Fruit fly (Drosophila melanogaster) whole organism, embryonic: ENCODE data around the gene Doc1.

ENCODE experiments used
- Aef1 ChIP-seq: fragments of 200-800 bp; sonication (Bioruptor generic); IDR thresholded peaks from 3 replicates; pipeline ENCODE4 v1.3.6; 2022; ENCODE audit warnings: missing biosample characterization, missing genetic modification characterization
- Asciz ChIP-seq: fragments of 200-800 bp; sonication (Bioruptor generic); optimal IDR thresholded peaks from 2 replicates; lab custom pipeline; 2017; ENCODE audit warnings: missing biosample characterization, mild to moderate bottlenecking, missing genetic modification characterization, missing genetic modification reagents
- Atf3 ChIP-seq: fragments of 200-800 bp; sonication (Bioruptor generic); optimal IDR thresholded peaks from 3 replicates; lab custom pipeline; 2016; ENCODE audit warnings: missing biosample characterization, missing genetic modification characterization
- CG10209 ChIP-seq: fragments of 200-800 bp; sonication (Bioruptor generic); optimal IDR thresholded peaks from 3 replicates; lab custom pipeline; 2017; ENCODE audit warnings: missing biosample characterization, mild to moderate bottlenecking, missing genetic modification characterization, missing genetic modification reagents
- CG10366 ChIP-seq: fragments of 200-800 bp; sonication (Bioruptor generic); IDR thresholded peaks from 2 replicates; pipeline ENCODE4 v1.3.6; 2022; ENCODE audit warnings: missing biosample characterization, missing genetic modification characterization
- CG11085 ChIP-seq: fragments of 200-800 bp; sonication (Bioruptor generic); IDR thresholded peaks from 2 replicates; pipeline ENCODE4 v1.3.6; 2022; ENCODE audit warnings: missing biosample characterization, missing genetic modification characterization
- CG12299 ChIP-seq: fragments of 200-800 bp; sonication (Bioruptor generic); optimal IDR thresholded peaks from 2 replicates; lab custom pipeline; 2018; ENCODE audit warnings: missing biosample characterization, mild to moderate bottlenecking, missing genetic modification characterization
- CG12391 ChIP-seq: fragments of 200-800 bp; sonication (Bioruptor generic); optimal IDR thresholded peaks from 3 replicates; lab custom pipeline; 2018; ENCODE audit warnings: missing biosample characterization, mild to moderate bottlenecking, missing genetic modification characterization, moderate library complexity
- CG14860 ChIP-seq: fragments of 200-800 bp; sonication (Bioruptor generic); IDR thresholded peaks from 3 replicates; pipeline ENCODE4 v1.3.6; 2022; ENCODE audit warnings: missing biosample characterization, missing genetic modification characterization; ENCODE audit not compliant: partially characterized antibody
- CG16779 ChIP-seq: fragments of 200-800 bp; sonication (Bioruptor generic); IDR thresholded peaks from 2 replicates; pipeline ENCODE4 v1.3.6; 2022; ENCODE audit warnings: missing biosample characterization, missing genetic modification characterization
- CG16813 ChIP-seq: fragments of 200-800 bp; sonication (Bioruptor generic); IDR thresholded peaks from 3 replicates; pipeline ENCODE4 v1.3.6; 2022; ENCODE audit warnings: missing biosample characterization, missing genetic modification characterization; ENCODE audit not compliant: partially characterized antibody
- CG16863 ChIP-seq: fragments of 200-800 bp; sonication (Bioruptor generic); optimal IDR thresholded peaks from 3 replicates; lab custom pipeline; 2016; ENCODE audit warnings: missing biosample characterization, missing genetic modification characterization
- CG1792 ChIP-seq: fragments of 200-800 bp; sonication (Bioruptor generic); optimal IDR thresholded peaks from 2 replicates; lab custom pipeline; 2016; ENCODE audit warnings: missing biosample characterization, missing genetic modification characterization
- CG2678 ChIP-seq: fragments of 200-800 bp; sonication (Bioruptor generic); optimal IDR thresholded peaks from 3 replicates; lab custom pipeline; 2019; ENCODE audit warnings: missing biosample characterization, mild to moderate bottlenecking, missing genetic modification characterization, moderate library complexity
- CG3065 ChIP-seq: fragments of 200-800 bp; sonication (Bioruptor generic); optimal IDR thresholded peaks from 2 replicates; lab custom pipeline; 2016; ENCODE audit warnings: missing biosample characterization, missing genetic modification characterization
- CG32532 ChIP-seq: fragments of 200-800 bp; sonication (Bioruptor generic); IDR thresholded peaks from 2 replicates; pipeline ENCODE4 v1.3.6; 2022; ENCODE audit warnings: missing biosample characterization, missing genetic modification characterization
- CG34224 ChIP-seq: fragments of 200-800 bp; sonication (Bioruptor generic); IDR thresholded peaks from 3 replicates; pipeline ENCODE4 v1.3.6; 2022; ENCODE audit warnings: missing biosample characterization, missing genetic modification characterization; ENCODE audit not compliant: partially characterized antibody
- CG4424 ChIP-seq: fragments of 200-800 bp; sonication (Bioruptor generic); optimal IDR thresholded peaks from 3 replicates; lab custom pipeline; 2016; ENCODE audit warnings: missing biosample characterization, missing genetic modification characterization
- CG5953 ChIP-seq: fragments of 200-800 bp; sonication (Bioruptor generic); IDR thresholded peaks from 2 replicates; pipeline ENCODE4 v1.3.6; 2022; ENCODE audit warnings: missing biosample characterization, missing genetic modification characterization
- CG8290 ChIP-seq, 3 experiments: fragments of 200-800 bp; sonication (Bioruptor generic); optimal IDR thresholded peaks; 2 replicates each; lab custom pipeline; 2016 to 2019; ENCODE audit warnings: missing biosample characterization in 3 of 3, missing genetic modification characterization in 3 of 3, mild to moderate bottlenecking in 2 of 3, moderate library complexity in 1 of 3
- CG9932 ChIP-seq: fragments of 200-800 bp; sonication (Bioruptor generic); IDR thresholded peaks from 2 replicates; pipeline ENCODE4 v1.3.6; 2022; ENCODE audit warnings: missing biosample characterization, missing genetic modification characterization
- CTCF ChIP-seq: fragments of 200-800 bp; sonication (Bioruptor generic); optimal IDR thresholded peaks from 2 replicates; lab custom pipeline; 2017; ENCODE audit warnings: missing biosample characterization, mild to moderate bottlenecking, missing genetic modification characterization, moderate library complexity
- Chrac-16 ChIP-seq: fragments of 200-800 bp; sonication (Bioruptor generic); optimal IDR thresholded peaks from 3 replicates; lab custom pipeline; 2016; ENCODE audit warnings: missing biosample characterization, missing genetic modification characterization
- D ChIP-seq, 2 experiments: fragments of 200-800 bp in 1 of 2; fragments of >200 bp in 1 of 2; sonication (Bioruptor generic) in 1 of 2; optimal IDR thresholded peaks; 2 replicates in 1 of 2; 3 replicates in 1 of 2; lab custom pipeline; 2017; ENCODE audit warnings: mild to moderate bottlenecking in 1 of 2, missing biosample characterization in 1 of 2, missing genetic modification characterization in 1 of 2, missing genetic modification reagents in 1 of 2
- D19B ChIP-seq: fragments of 200-800 bp; sonication (Bioruptor generic); optimal IDR thresholded peaks from 2 replicates; lab custom pipeline; 2017; ENCODE audit warnings: missing biosample characterization, mild to moderate bottlenecking, missing genetic modification characterization
- Fer1 ChIP-seq: fragments of 200-800 bp; sonication (Bioruptor generic); optimal IDR thresholded peaks from 2 replicates; lab custom pipeline; 2017; ENCODE audit warnings: missing biosample characterization, mild to moderate bottlenecking, missing genetic modification characterization
- Gsc ChIP-seq: fragments of 200-800 bp; sonication (Bioruptor generic); IDR thresholded peaks from 2 replicates; pipeline ENCODE4 v1.3.6; 2022; ENCODE audit warnings: missing biosample characterization, missing genetic modification characterization
- HLH4C ChIP-seq: fragments of 200-800 bp; sonication (Bioruptor generic); IDR thresholded peaks from 3 replicates; pipeline ENCODE4 v1.3.6; 2022; ENCODE audit warnings: missing biosample characterization, missing genetic modification characterization; ENCODE audit not compliant: partially characterized antibody
- MESR4 ChIP-seq: fragments of 200-800 bp; sonication (Bioruptor generic); optimal IDR thresholded peaks from 2 replicates; lab custom pipeline; 2018; ENCODE audit warnings: missing biosample characterization, mild to moderate bottlenecking, missing genetic modification characterization, moderate library complexity
- Max ChIP-seq: fragments of 200-800 bp; sonication (Bioruptor generic); optimal IDR thresholded peaks from 2 replicates; lab custom pipeline; 2016; ENCODE audit warnings: missing biosample characterization, mild to moderate bottlenecking, missing genetic modification characterization
- Nf-YA ChIP-seq: fragments of 200-800 bp; sonication (Bioruptor generic); IDR thresholded peaks from 2 replicates; pipeline ENCODE4 v1.3.6; 2022; ENCODE audit warnings: missing biosample characterization, missing genetic modification characterization
- Sox100B ChIP-seq: fragments of 200-800 bp; sonication (Bioruptor generic); optimal IDR thresholded peaks from 3 replicates; lab custom pipeline; 2018; ENCODE audit warnings: missing biosample characterization, mild to moderate bottlenecking, missing genetic modification characterization
- Sry-δ ChIP-seq: fragments of 200-800 bp; sonication (Bioruptor generic); optimal IDR thresholded peaks from 2 replicates; lab custom pipeline; 2016; ENCODE audit warnings: missing biosample characterization, missing genetic modification characterization
- Tbp ChIP-seq: fragments of >200 bp; optimal IDR thresholded peaks from 2 replicates; lab custom pipeline; 2018; ENCODE audit warnings: missing biosample characterization, missing genetic modification characterization
- aop ChIP-seq: fragments of 200-800 bp; sonication (Bioruptor generic); IDR thresholded peaks from 2 replicates; pipeline ENCODE4 v1.3.6; 2022; ENCODE audit warnings: missing biosample characterization, missing genetic modification characterization
- chinmo ChIP-seq: fragments of 200-800 bp; sonication (Bioruptor generic); IDR thresholded peaks from 4 replicates; pipeline ENCODE4 v1.3.6; 2022; ENCODE audit warnings: missing biosample characterization, missing genetic modification characterization; ENCODE audit not compliant: partially characterized antibody
- croc ChIP-seq: fragments of 200-800 bp; sonication (Bioruptor generic); conservative IDR thresholded peaks from 3 replicates; pipeline ENCODE4 v1.3.6; 2022; ENCODE audit warnings: missing biosample characterization, missing genetic modification characterization
- da ChIP-seq: fragments of 200-800 bp; sonication (Bioruptor generic); optimal IDR thresholded peaks from 2 replicates; lab custom pipeline; 2016; ENCODE audit warnings: missing biosample characterization, missing genetic modification characterization
- gsb-n ChIP-seq: fragments of 200-800 bp; sonication (Bioruptor generic); optimal IDR thresholded peaks from 3 replicates; lab custom pipeline; 2018; ENCODE audit warnings: missing biosample characterization, mild to moderate bottlenecking, missing genetic modification characterization
- ham ChIP-seq: fragments of 200-800 bp; sonication (Bioruptor generic); IDR thresholded peaks from 2 replicates; pipeline ENCODE4 v1.3.6; 2022; ENCODE audit warnings: missing biosample characterization, missing genetic modification characterization
- hth ChIP-seq: fragments of >200 bp; optimal IDR thresholded peaks from 2 replicates; lab custom pipeline; 2017; ENCODE audit warnings: inconsistent platforms
- kah ChIP-seq: fragments of 200-800 bp; sonication (Bioruptor generic); optimal IDR thresholded peaks from 2 replicates; lab custom pipeline; 2018; ENCODE audit warnings: missing biosample characterization, mild to moderate bottlenecking, missing genetic modification characterization
- nerfin-1 ChIP-seq: fragments of 200-800 bp; sonication (Bioruptor generic); optimal IDR thresholded peaks from 3 replicates; lab custom pipeline; 2019; ENCODE audit warnings: missing biosample characterization, mild to moderate bottlenecking, missing genetic modification characterization, moderate library complexity
- odd ChIP-seq: fragments of 200-800 bp; sonication (Bioruptor generic); optimal IDR thresholded peaks from 2 replicates; lab custom pipeline; 2017; ENCODE audit warnings: missing biosample characterization, mild to moderate bottlenecking, missing genetic modification characterization
- pum ChIP-seq: fragments of 200-800 bp; sonication (Bioruptor generic); optimal IDR thresholded peaks from 2 replicates; lab custom pipeline; 2016; ENCODE audit warnings: missing biosample characterization, missing genetic modification characterization
- slou ChIP-seq: fragments of 200-800 bp; sonication (Bioruptor generic); optimal IDR thresholded peaks from 3 replicates; lab custom pipeline; 2016; ENCODE audit warnings: missing biosample characterization, missing genetic modification characterization
- sr ChIP-seq: fragments of 200-800 bp; sonication (Bioruptor generic); IDR thresholded peaks from 3 replicates; pipeline ENCODE4 v1.3.6; 2022; ENCODE audit warnings: missing biosample characterization, missing genetic modification characterization
- zfh1 ChIP-seq: fragments of 200-800 bp; sonication (Bioruptor generic); IDR thresholded peaks from 3 replicates; pipeline ENCODE4 v1.3.6; 2022; ENCODE audit warnings: missing biosample characterization, missing genetic modification characterization

Gene Doc1

dm6 chr3L:9011485-9012389 is 29.4 kb upstream of the Doc1 start (continued):
- TF ChIP-seq zfh1 (GFP tag; lab: Robert Waterston, UW), result peak; percentile 95
- no peak for TF ChIP-seq Tbp (GFP tag; lab: Kevin White, UChicago)
- TF ChIP-seq ham (GFP tag; lab: Robert Waterston, UW), result no peak
- peak; percentile 59; the same call in 2 of the 3 replicates for TF ChIP-seq Aef1 (GFP tag; lab: Robert Waterston, UW)
- peak; percentile 92 for TF ChIP-seq CG8290 (GFP tag; optimal IDR thresholded peaks at IDR 0.05; lab: Kevin White, UChicago)
- no peak for TF ChIP-seq CG8290 (tag; optimal IDR thresholded peaks at IDR 0.05; lab: Kevin White, UChicago)
- peak; percentile 67 for TF ChIP-seq CG10366 (GFP tag; lab: Robert Waterston, UW)
- no peak for TF ChIP-seq CG16813 (GFP tag; lab: Robert Waterston, UW)
- no peak for TF ChIP-seq CTCF
- peak; percentile 66 for TF ChIP-seq CG1792 (GFP tag; lab: Kevin White, UChicago)
- TF ChIP-seq CG32532 (GFP tag; lab: Robert Waterston, UW), result 0 out of 2 replicates have a peak, but pooled peaks have one; percentile 27
- TF ChIP-seq Nf-YA, result peak; percentile 48; the same call in 1 of the 2 replicates
- no peak for TF ChIP-seq MESR4 (GFP tag; lab: Kevin White, UChicago)
- TF ChIP-seq chinmo (GFP tag; lab: Robert Waterston, UW), result no peak
- peak; percentile 40 for TF ChIP-seq slou (GFP tag; lab: Kevin White, UChicago)
- TF ChIP-seq Sry-δ (GFP tag; lab: Kevin White, UChicago), result peak; percentile 38
- TF ChIP-seq pum (GFP tag; lab: Kevin White, UChicago), result peak; percentile 90
- no peak for TF ChIP-seq CG12299 (tag; lab: Kevin White, UChicago)
- no peak for TF ChIP-seq CG16779 (GFP tag; lab: Robert Waterston, UW)
- peak; percentile 71 for TF ChIP-seq CG10209 (GFP tag; lab: Kevin White, UChicago)
- TF ChIP-seq Asciz (GFP tag; lab: Kevin White, UChicago), result peak; percentile 60
- TF ChIP-seq Sox100B (GFP tag; lab: Kevin White, UChicago), result peak; percentile 64
- TF ChIP-seq aop (GFP tag; lab: Robert Waterston, UW), result no peak
- no peak for TF ChIP-seq HLH4C
- peak; percentile 76 for TF ChIP-seq CG16863 (GFP tag; lab: Kevin White, UChicago)
- TF ChIP-seq gsb-n (tag; lab: Kevin White, UChicago), result peak; percentile 74
- TF ChIP-seq Atf3 (GFP tag; lab: Kevin White, UChicago), result peak; percentile 30
- TF ChIP-seq D19B (GFP tag; lab: Kevin White, UChicago), result no peak
- TF ChIP-seq CG3065 (GFP tag; lab: Kevin White, UChicago), result peak; percentile 59
- TF ChIP-seq Chrac-16 (GFP tag; lab: Kevin White, UChicago), result peak; percentile 74
- TF ChIP-seq nerfin-1 (tag; lab: Kevin White, UChicago), result peak; percentile 54
- no peak; the same call in 2 of the 3 replicates for TF ChIP-seq sr (GFP tag; lab: Robert Waterston, UW)
- peak; percentile 84 for TF ChIP-seq CG4424 (GFP tag; lab: Kevin White, UChicago)
- TF ChIP-seq croc, result peak; percentile 85
- no peak for TF ChIP-seq CG34224
- TF ChIP-seq hth (lab: Kevin White, UChicago), result peak; percentile 48
- peak; percentile 23 for TF ChIP-seq odd
- peak; percentile 40 for TF ChIP-seq da (GFP tag; lab: Kevin White, UChicago)
- TF ChIP-seq CG12391 (tag; lab: Kevin White, UChicago), result peak; percentile 82
- peak; percentile 45; the same call in 1 of the 2 replicates for TF ChIP-seq CG5953
- no peak for TF ChIP-seq CG11085
- TF ChIP-seq Fer1 (GFP tag; lab: Kevin White, UChicago), result no peak
- no peak for TF ChIP-seq kah (GFP tag; lab: Kevin White, UChicago)
- no peak for TF ChIP-seq CG14860 (GFP tag; lab: Robert Waterston, UW)
- peak; percentile 33 for TF ChIP-seq D (optimal IDR thresholded peaks at IDR 0.05; lab: Kevin White, UChicago)
- peak; percentile 84 for TF ChIP-seq D (GFP tag; optimal IDR thresholded peaks at IDR 0.05; lab: Kevin White, UChicago)
- peak; percentile 79 for TF ChIP-seq CG2678 (tag; lab: Kevin White, UChicago)
- peak; percentile 71 for TF ChIP-seq Gsc (GFP tag; lab: Robert Waterston, UW)
- peak; percentile 63 for TF ChIP-seq Max (GFP tag; lab: Kevin White, UChicago)
- no peak for TF ChIP-seq CG9932 (GFP tag; lab: Robert Waterston, UW)
